Fruit fly (Drosophila melanogaster): ENCODE measurements around the gene CG5418.

Gene CG5418

DNA sequence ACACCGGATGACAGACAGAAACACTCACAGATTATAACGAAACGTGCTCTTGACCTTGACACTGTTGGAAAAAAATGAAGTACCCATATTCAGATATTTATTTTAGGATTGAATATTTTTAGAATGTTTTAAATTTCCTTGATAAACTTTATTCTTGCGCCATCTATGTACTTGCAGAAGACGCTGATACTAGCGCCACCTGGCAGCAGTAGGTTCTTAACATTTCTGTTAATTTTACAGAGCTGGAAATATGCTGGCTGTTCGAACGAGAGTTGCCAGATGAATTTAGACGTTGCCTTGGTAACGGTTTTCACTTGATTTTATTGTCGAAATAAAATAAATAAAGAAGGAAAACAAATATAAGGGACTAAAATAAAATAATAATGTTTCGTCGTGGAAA is 28.5 kb downstream of the CG5418 start, which contains the start of gene Fam92 (continued):
- no peak for TF ChIP-seq CG5180 (GFP tag; optimal IDR thresholded peaks at IDR 0.05)
- TF ChIP-seq CG2116 (GFP tag; optimal IDR thresholded peaks at IDR 0.05): peak; percentile 30
- TF ChIP-seq Stat92E (GFP tag; optimal IDR thresholded peaks at IDR 0.05): peak in 1 of 3 experiments; percentile 2
- TF ChIP-seq Fer1 (GFP tag; optimal IDR thresholded peaks at IDR 0.05): peak; percentile 57
- TF ChIP-seq kni (GFP tag; optimal IDR thresholded peaks at IDR 0.05): no peak
- TF ChIP-seq CG11456 (GFP tag; IDR thresholded peaks at IDR 0.05): peak; percentile 87
- peak; percentile 27 for TF ChIP-seq CG9817 (tag; optimal IDR thresholded peaks at IDR 0.05)
- peak; percentile 49; the same call in 1 of the 3 replicates for TF ChIP-seq dysf (GFP tag; IDR thresholded peaks at IDR 0.05)
- no peak for TF ChIP-seq Nf-YB (GFP tag; optimal IDR thresholded peaks at IDR 0.05)
- TF ChIP-seq CG12155 (GFP tag; optimal IDR thresholded peaks at IDR 0.05): no peak
- no peak for TF ChIP-seq stc (GFP tag; IDR thresholded peaks at IDR 0.05)
- TF ChIP-seq lmd (GFP tag; IDR thresholded peaks at IDR 0.05): peak; percentile 43; the same call in 1 of the 2 replicates
- TF ChIP-seq Myb (GFP tag; optimal IDR thresholded peaks at IDR 0.05): peak; percentile 94
- TF ChIP-seq CG6765 (GFP tag; optimal IDR thresholded peaks at IDR 0.05): no peak
- no peak for TF ChIP-seq CG7928 (GFP tag; optimal IDR thresholded peaks at IDR 0.05)
- peak; percentile 18; the same call in 1 of the 2 replicates for TF ChIP-seq Ptx1 (GFP tag; IDR thresholded peaks at IDR 0.05)
- TF ChIP-seq Ets97D (GFP tag; optimal IDR thresholded peaks at IDR 0.05): peak; percentile 68
- no peak for TF ChIP-seq CG6683 (GFP tag; optimal IDR thresholded peaks at IDR 0.05)
- peak; percentile 21 for TF ChIP-seq Deaf1 (tag; optimal IDR thresholded peaks at IDR 0.05)
- TF ChIP-seq CG1832 (GFP tag; optimal IDR thresholded peaks at IDR 0.05): no peak
- TF ChIP-seq CG34224 (GFP tag; IDR thresholded peaks at IDR 0.05; ENCODE audit: partially characterized antibody): no peak
- peak; percentile 14 for TF ChIP-seq YL-1 (GFP tag; optimal IDR thresholded peaks at IDR 0.05)
- TF ChIP-seq CG4820 (GFP tag; optimal IDR thresholded peaks at IDR 0.05): no peak
- peak; percentile 6 for TF ChIP-seq fu2 (GFP tag; optimal IDR thresholded peaks at IDR 0.05)
- TF ChIP-seq bab2 (GFP tag; optimal IDR thresholded peaks at IDR 0.05): peak; percentile 42
- peak; percentile 38 for TF ChIP-seq BtbVII (GFP tag; optimal IDR thresholded peaks at IDR 0.05)
- peak; percentile 17; the same call in 1 of the 3 replicates for TF ChIP-seq ase (GFP tag; IDR thresholded peaks at IDR 0.05)
- TF ChIP-seq CG11560 (tag; IDR thresholded peaks at IDR 0.05): no peak
- no peak for TF ChIP-seq tup (GFP tag; optimal IDR thresholded peaks at IDR 0.05)
- no peak for TF ChIP-seq CG33557 (GFP tag; optimal IDR thresholded peaks at IDR 0.05)
- TF ChIP-seq CG10979 (tag; optimal IDR thresholded peaks at IDR 0.05): peak; percentile 56
- TF ChIP-seq Antp (GFP tag; optimal IDR thresholded peaks at IDR 0.05): peak; percentile 40
- TF ChIP-seq nerfin-1 (tag; optimal IDR thresholded peaks at IDR 0.05): no peak
- no peak for TF ChIP-seq CG6813 (GFP tag; optimal IDR thresholded peaks at IDR 0.05)
- TF ChIP-seq pho (GFP tag; optimal IDR thresholded peaks at IDR 0.05): no peak
- peak; percentile 38; the same call in 1 of the 2 replicates for TF ChIP-seq sob (GFP tag; IDR thresholded peaks at IDR 0.05)
- TF ChIP-seq CG11723 (GFP tag; optimal IDR thresholded peaks at IDR 0.05): no peak
- TF ChIP-seq sd (tag; optimal IDR thresholded peaks at IDR 0.05): peak; percentile 27
- TF ChIP-seq Lim3 (GFP tag; IDR thresholded peaks at IDR 0.05): no peak
- TF ChIP-seq CG14860 (GFP tag; IDR thresholded peaks at IDR 0.05; ENCODE audit: partially characterized antibody): no peak
- no peak for TF ChIP-seq CG14667 (GFP tag; IDR thresholded peaks at IDR 0.05)
- TF ChIP-seq fru (optimal IDR thresholded peaks at IDR 0.05): no peak
- TF ChIP-seq CG7786 (GFP tag; optimal IDR thresholded peaks at IDR 0.05): no peak
- no peak for TF ChIP-seq sc (optimal IDR thresholded peaks at IDR 0.05)
- TF ChIP-seq sc (GFP tag; optimal IDR thresholded peaks at IDR 0.05): no peak
- TF ChIP-seq slou (GFP tag; optimal IDR thresholded peaks at IDR 0.05): no peak
- peak; percentile 37 for TF ChIP-seq HHEX (GFP tag; optimal IDR thresholded peaks at IDR 0.05)
- TF ChIP-seq wor (GFP tag; IDR thresholded peaks at IDR 0.05): no peak
- peak; percentile 51; the same call in 2 of the 3 replicates for TF ChIP-seq so (GFP tag; IDR thresholded peaks at IDR 0.05)
- TF ChIP-seq CG30431 (GFP tag; optimal IDR thresholded peaks at IDR 0.05): no peak
- TF ChIP-seq gsb (GFP tag; IDR thresholded peaks at IDR 0.05): no peak
